Worm (Caenorhabditis elegans) whole organism, L4 larva: Measurements from ENCODE around the gene Y56A3A.41.

ENCODE experiments used
- F10B5.3 ChIP-seq: sonication (generic microtip); optimal IDR thresholded peaks from 2 replicates; lab custom pipeline; 2016; ENCODE audit warnings: mild to moderate bottlenecking, missing genetic modification characterization, missing compliant biosample characterization
- F37D6.2 ChIP-seq: sonication (generic microtip); optimal IDR thresholded peaks from 2 replicates; lab custom pipeline; 2016; ENCODE audit warnings: mild to moderate bottlenecking, missing genetic modification characterization, missing compliant biosample characterization
- F44E2.7 ChIP-seq: fragments of 200-800 bp; sonication (Bioruptor generic); IDR thresholded peaks from 2 replicates; pipeline ENCODE4 v2.1.2; 2022; ENCODE audit warnings: missing genetic modification characterization, missing compliant biosample characterization
- T26A8.4 ChIP-seq: fragments of 200-800 bp; sonication (Bioruptor generic); IDR thresholded peaks from 2 replicates; pipeline ENCODE4 v1.3.6; 2022; ENCODE audit warnings: missing genetic modification characterization, missing compliant biosample characterization
- Y105C5A.15 ChIP-seq: fragments of 200-800 bp; sonication (Bioruptor generic); IDR thresholded peaks from 2 replicates; pipeline ENCODE4 v1.3.6; 2022; ENCODE audit warnings: missing genetic modification characterization, missing compliant biosample characterization
- Y48G9A.11 ChIP-seq: fragments of 200-800 bp; sonication (Bioruptor generic); IDR thresholded peaks from 2 replicates; pipeline ENCODE4 v1.3.6; 2022; ENCODE audit warnings: missing genetic modification reagents, missing genetic modification characterization, missing compliant biosample characterization
- Y5F2A.4 ChIP-seq: fragments of 200-800 bp; sonication (Bioruptor generic); optimal IDR thresholded peaks from 2 replicates; lab custom pipeline; 2018; ENCODE audit warnings: mild to moderate bottlenecking, missing genetic modification characterization, missing compliant biosample characterization
- Y75B8A.6 ChIP-seq: fragments of 200-800 bp; sonication (Bioruptor generic); IDR thresholded peaks from 2 replicates; pipeline ENCODE4 v1.3.6; 2022; ENCODE audit warnings: missing genetic modification reagents, missing genetic modification characterization, missing compliant biosample characterization
- ceh-28 ChIP-seq: fragments of 150-350 bp; optimal IDR thresholded peaks from 2 replicates; lab custom pipeline; 2014; ENCODE audit warnings: missing biosample characterization, missing genetic modification reagents, missing genetic modification characterization
- ces-1 ChIP-seq: fragments of 150-350 bp; sonication (generic microtip); optimal IDR thresholded peaks from 4 replicates; lab custom pipeline; 2014; ENCODE audit warnings: missing biosample characterization, missing genetic modification reagents, missing genetic modification characterization
- ctbp-1 ChIP-seq: fragments of 200-800 bp; sonication (Bioruptor generic); IDR thresholded peaks from 2 replicates; pipeline ENCODE4 v1.3.6; 2022; ENCODE audit warnings: missing genetic modification reagents, missing genetic modification characterization, missing compliant biosample characterization
- daf-16 ChIP-seq, 3 experiments: sonication (generic microtip); optimal IDR thresholded peaks; 2 replicates each; lab custom pipeline; 2016 to 2017; ENCODE audit warnings: missing genetic modification characterization in 3 of 3, missing genetic modification reagents in 3 of 3, mild to moderate bottlenecking in 2 of 3, missing compliant biosample characterization in 2 of 3, missing biosample characterization in 1 of 3, moderate library complexity in 1 of 3
- daf-19 ChIP-seq: fragments of 200-800 bp; sonication (Bioruptor generic); conservative IDR thresholded peaks from 2 replicates; pipeline ENCODE4 v1.3.6; 2022; ENCODE audit warnings: missing genetic modification characterization, missing compliant biosample characterization
- dmd-8 ChIP-seq: fragments of 200-800 bp; sonication (Bioruptor generic); IDR thresholded peaks from 2 replicates; pipeline ENCODE4 v1.3.6; 2022; ENCODE audit warnings: missing genetic modification characterization, missing compliant biosample characterization
- dmd-9 ChIP-seq: fragments of 200-800 bp; sonication (Bioruptor generic); IDR thresholded peaks from 2 replicates; pipeline ENCODE4 v1.3.6; 2022; ENCODE audit warnings: missing genetic modification reagents, missing genetic modification characterization, missing compliant biosample characterization
- dpl-1 ChIP-seq: fragments of 150-350 bp; optimal IDR thresholded peaks from 2 replicates; lab custom pipeline; 2014; ENCODE audit warnings: missing biosample characterization, missing genetic modification reagents, missing genetic modification characterization
- dve-1 ChIP-seq: sonication (generic microtip); optimal IDR thresholded peaks from 2 replicates; lab custom pipeline; 2017; ENCODE audit warnings: antibody characterized with exemption, mild to moderate bottlenecking, missing genetic modification characterization, missing compliant biosample characterization; ENCODE audit not compliant: insufficient read depth
- egl-43 ChIP-seq: fragments of 200-800 bp; sonication (Bioruptor generic); IDR thresholded peaks from 2 replicates; pipeline ENCODE4 v1.3.6; 2022; ENCODE audit warnings: missing genetic modification reagents, missing genetic modification characterization, missing compliant biosample characterization
- hif-1 ChIP-seq, 2 experiments: sonication (generic microtip); optimal IDR thresholded peaks; 2 replicates each; lab custom pipeline; 2016 to 2017; ENCODE audit warnings: missing compliant biosample characterization in 2 of 2, missing genetic modification characterization in 2 of 2, missing genetic modification reagents in 2 of 2, missing genotype in 2 of 2, mild to moderate bottlenecking in 1 of 2
- hlh-11 ChIP-seq: fragments of 200-800 bp; sonication (Bioruptor generic); optimal IDR thresholded peaks from 2 replicates; lab custom pipeline; 2018; ENCODE audit warnings: mild to moderate bottlenecking, missing genetic modification characterization, missing compliant biosample characterization
- hlh-30 ChIP-seq: sonication (generic microtip); optimal IDR thresholded peaks from 2 replicates; lab custom pipeline; 2017; ENCODE audit warnings: antibody characterized with exemption, mild to moderate bottlenecking, missing genetic modification characterization, missing compliant biosample characterization; ENCODE audit not compliant: insufficient read depth
- hmg-1.1 ChIP-seq: fragments of 200-800 bp; sonication (Bioruptor generic); IDR thresholded peaks from 2 replicates; pipeline ENCODE4 v1.3.6; 2022; ENCODE audit warnings: missing genetic modification reagents, missing genetic modification characterization, missing compliant biosample characterization
- jun-1 ChIP-seq: fragments of 150-350 bp; optimal IDR thresholded peaks from 2 replicates; lab custom pipeline; 2014; ENCODE audit warnings: missing biosample characterization, missing genetic modification reagents, missing genetic modification characterization
- lin-1 ChIP-seq: fragments of 200-800 bp; sonication (Bioruptor generic); IDR thresholded peaks from 2 replicates; pipeline ENCODE4 v1.3.6; 2022; ENCODE audit warnings: missing genetic modification reagents, missing genetic modification characterization, missing compliant biosample characterization
- lin-13 ChIP-seq: fragments of 150-350 bp; optimal IDR thresholded peaks from 2 replicates; lab custom pipeline; 2014; ENCODE audit warnings: missing biosample characterization, missing genetic modification reagents, missing genetic modification characterization
- lin-38 ChIP-seq: fragments of 200-800 bp; sonication (Bioruptor generic); IDR thresholded peaks from 2 replicates; pipeline ENCODE4 v1.3.6; 2022; ENCODE audit warnings: missing genetic modification reagents, missing genetic modification characterization, missing compliant biosample characterization
- lsy-2 ChIP-seq, 2 experiments: fragments of 150-350 bp in 1 of 2; sonication (generic microtip) in 1 of 2; optimal IDR thresholded peaks; 2 replicates each; lab custom pipeline; 2014 to 2017; ENCODE audit warnings: missing biosample characterization in 2 of 2, missing genetic modification characterization in 2 of 2
- madf-5 ChIP-seq, 2 experiments: fragments of 200-800 bp; sonication (Bioruptor generic); IDR thresholded peaks; 2 replicates each; pipeline ENCODE4 v1.3.6; 2022; ENCODE audit warnings: missing compliant biosample characterization in 2 of 2, missing genetic modification characterization in 2 of 2
- madf-9 ChIP-seq: fragments of 200-800 bp; sonication (Bioruptor generic); conservative IDR thresholded peaks from 2 replicates; pipeline ENCODE4 v1.3.6; 2022; ENCODE audit warnings: missing genetic modification reagents, missing genetic modification characterization, missing compliant biosample characterization
- mdt-29 ChIP-seq: fragments of 200-800 bp; sonication (Bioruptor generic); IDR thresholded peaks from 2 replicates; pipeline ENCODE4 v1.3.6; 2022; ENCODE audit warnings: missing genetic modification reagents, missing genetic modification characterization, missing compliant biosample characterization
- mep-1 ChIP-seq: fragments of 150-350 bp; sonication (generic microtip); optimal IDR thresholded peaks from 3 replicates; lab custom pipeline; 2014; ENCODE audit warnings: missing biosample characterization, missing genetic modification characterization
- nhr-102 ChIP-seq: sonication (generic microtip); optimal IDR thresholded peaks from 2 replicates; lab custom pipeline; 2016; ENCODE audit warnings: mild to moderate bottlenecking, missing genetic modification characterization, moderate library complexity, missing compliant biosample characterization
- nhr-237 ChIP-seq: sonication (generic microtip); optimal IDR thresholded peaks from 2 replicates; lab custom pipeline; 2017; ENCODE audit warnings: missing biosample characterization, missing genetic modification characterization
- nhr-28 ChIP-seq: fragments of 150-350 bp; optimal IDR thresholded peaks from 2 replicates; lab custom pipeline; 2014; ENCODE audit warnings: missing biosample characterization, missing genetic modification characterization
- nhr-41 ChIP-seq: fragments of 200-800 bp; sonication (Bioruptor generic); IDR thresholded peaks from 2 replicates; pipeline ENCODE4 v1.3.6; 2022; ENCODE audit warnings: missing genetic modification reagents, missing genetic modification characterization, missing compliant biosample characterization
- nhr-42 ChIP-seq: fragments of 200-800 bp; sonication (Bioruptor generic); IDR thresholded peaks from 2 replicates; pipeline ENCODE4 v1.3.6; 2022; ENCODE audit warnings: missing genetic modification characterization, missing compliant biosample characterization
- nhr-76 ChIP-seq: fragments of 150-350 bp; optimal IDR thresholded peaks from 2 replicates; lab custom pipeline; 2014; ENCODE audit warnings: missing biosample characterization, missing genetic modification characterization
- rbr-2 ChIP-seq: sonication (generic microtip); optimal IDR thresholded peaks from 2 replicates; lab custom pipeline; 2016; ENCODE audit warnings: missing genotype, missing genetic modification characterization, missing compliant biosample characterization
- set-16 ChIP-seq: fragments of 200-800 bp; sonication (Bioruptor generic); IDR thresholded peaks from 2 replicates; pipeline ENCODE4 v1.3.6; 2022; ENCODE audit warnings: missing genetic modification reagents, missing genetic modification characterization, missing compliant biosample characterization
- snpc-1.2 ChIP-seq: fragments of 200-800 bp; sonication (Bioruptor generic); IDR thresholded peaks from 2 replicates; pipeline ENCODE4 v1.3.6; 2022; ENCODE audit warnings: missing genetic modification reagents, missing genetic modification characterization, missing compliant biosample characterization
- spr-3 ChIP-seq: fragments of 200-800 bp; sonication (Bioruptor generic); optimal IDR thresholded peaks from 2 replicates; lab custom pipeline; 2018; ENCODE audit warnings: mild to moderate bottlenecking, missing genetic modification characterization, missing compliant biosample characterization
- tra-1 ChIP-seq: fragments of 200-800 bp; sonication (Bioruptor generic); IDR thresholded peaks from 2 replicates; pipeline ENCODE4 v1.3.6; 2022; ENCODE audit warnings: missing genetic modification reagents, missing genetic modification characterization, missing compliant biosample characterization
- unc-62 ChIP-seq, 3 experiments: fragments of 150-350 bp in 1 of 3; sonication (generic microtip); optimal IDR thresholded peaks in 2 of 3; peaks in 1 of 3; 1 replicate in 1 of 3; 2 replicates in 2 of 3; lab custom pipeline; 2014 to 2017; ENCODE audit warnings: missing biosample characterization in 3 of 3, missing genetic modification characterization in 3 of 3, missing genetic modification reagents in 3 of 3, missing genotype in 1 of 3
- vab-7 ChIP-seq: fragments of 200-800 bp; sonication (Bioruptor generic); IDR thresholded peaks from 2 replicates; pipeline ENCODE4 v1.3.6; 2022; ENCODE audit warnings: missing genetic modification reagents, missing genetic modification characterization, missing compliant biosample characterization
- zfp-3 ChIP-seq: fragments of 200-800 bp; sonication (Bioruptor generic); conservative IDR thresholded peaks from 2 replicates; pipeline ENCODE4 v1.3.6; 2022; ENCODE audit warnings: missing genetic modification reagents, missing genetic modification characterization, missing compliant biosample characterization
- zip-11 ChIP-seq: fragments of 200-800 bp; sonication (Bioruptor generic); IDR thresholded peaks from 2 replicates; pipeline ENCODE4 v1.3.6; 2022; ENCODE audit warnings: missing genetic modification characterization, missing compliant biosample characterization
- zip-2 ChIP-seq: fragments of 150-350 bp; optimal IDR thresholded peaks from 2 replicates; lab custom pipeline; 2014; ENCODE audit warnings: missing biosample characterization, missing genetic modification characterization

The Y56A3A.41 gene

ce11 chrIII:11921658-11922098 is 28.8 kb upstream of the Y56A3A.41 start, which contains the start of gene Y56A3A.22 (continued):
- peak; percentile 55; the same call in 1 of the 2 replicates for TF ChIP-seq egl-43 (GFP tag; lab: Robert Waterston, UW)
- TF ChIP-seq Y5F2A.4 (GFP tag; lab: Kevin White, UChicago), result peak; percentile 73
- peak; percentile 44 for TF ChIP-seq rbr-2 (tag; lab: Kevin White, UChicago)
- TF ChIP-seq mep-1, result peak; percentile 22
- peak; percentile 39; the same call in 1 of the 2 replicates for TF ChIP-seq vab-7 (GFP tag; lab: Robert Waterston, UW)
- TF ChIP-seq dpl-1 (GFP tag; lab: Kevin White, UChicago), result no peak
- no peak for TF ChIP-seq F10B5.3
- TF ChIP-seq madf-5 (GFP tag; IDR thresholded peaks at IDR 0.05; lab: Robert Waterston, UW), result no peak
- no peak for TF ChIP-seq ces-1 (GFP tag; lab: Kevin White, UChicago)
- peak in 1 of 2 experiments; percentile 3 for TF ChIP-seq lsy-2 (tag; optimal IDR thresholded peaks at IDR 0.05; lab: Kevin White, UChicago)
- TF ChIP-seq dmd-8 (GFP tag; lab: Robert Waterston, UW), result no peak
- TF ChIP-seq snpc-1.2 (GFP tag; lab: Robert Waterston, UW), result peak; percentile 69
- TF ChIP-seq hmg-1.1 (GFP tag; lab: Robert Waterston, UW), result peak; percentile 27; the same call in 1 of the 2 replicates
- TF ChIP-seq T26A8.4, result peak; percentile 85
- TF ChIP-seq zip-11, result no peak
- no peak for TF ChIP-seq unc-62 (GFP tag; optimal IDR thresholded peaks at IDR 0.05 in 1 of 2; lab: Kevin White, UChicago)
- TF ChIP-seq unc-62 (tag; optimal IDR thresholded peaks at IDR 0.05; lab: Kevin White, UChicago), result no peak
- no peak for TF ChIP-seq F37D6.2 (tag; lab: Kevin White, UChicago)
- peak; percentile 55 for TF ChIP-seq lin-38 (GFP tag; lab: Robert Waterston, UW)
- peak; percentile 59 for TF ChIP-seq nhr-42
- TF ChIP-seq hlh-11 (tag; lab: Kevin White, UChicago), result peak; percentile 42
- TF ChIP-seq madf-9 (GFP tag; lab: Robert Waterston, UW), result peak; percentile 17; the same call in 1 of the 2 replicates
- TF ChIP-seq dve-1, result peak; percentile 43
- peak; percentile 43; the same call in 1 of the 2 replicates for TF ChIP-seq tra-1 (GFP tag; lab: Robert Waterston, UW)
- TF ChIP-seq Y48G9A.11 (GFP tag; lab: Robert Waterston, UW), result peak; percentile 43; the same call in 1 of the 2 replicates
- peak; percentile 67 for TF ChIP-seq spr-3 (GFP tag; lab: Kevin White, UChicago)
- no peak for TF ChIP-seq mdt-29 (GFP tag; lab: Robert Waterston, UW)
- no peak for TF ChIP-seq nhr-237 (tag; lab: Kevin White, UChicago)
- 0 out of 2 replicates have a peak, but pooled peaks have one; percentile 37 for TF ChIP-seq ctbp-1 (GFP tag; lab: Robert Waterston, UW)
- peak; percentile 74 for TF ChIP-seq nhr-102 (tag; lab: Kevin White, UChicago)
- no peak for TF ChIP-seq nhr-41 (GFP tag; lab: Robert Waterston, UW)
- no peak for TF ChIP-seq dmd-9 (GFP tag; lab: Robert Waterston, UW)
- TF ChIP-seq nhr-76 (tag; lab: Kevin White, UChicago), result no peak
- TF ChIP-seq jun-1 (tag; lab: Kevin White, UChicago), result peak; percentile 22
- TF ChIP-seq hif-1 (tag; optimal IDR thresholded peaks at IDR 0.05; lab: Kevin White, UChicago), result no peak
- TF ChIP-seq ceh-28, result no peak
- TF ChIP-seq zip-2 (tag; lab: Kevin White, UChicago), result no peak
- TF ChIP-seq set-16 (GFP tag; lab: Robert Waterston, UW), result peak; percentile 22; the same call in 1 of the 2 replicates

DNA sequence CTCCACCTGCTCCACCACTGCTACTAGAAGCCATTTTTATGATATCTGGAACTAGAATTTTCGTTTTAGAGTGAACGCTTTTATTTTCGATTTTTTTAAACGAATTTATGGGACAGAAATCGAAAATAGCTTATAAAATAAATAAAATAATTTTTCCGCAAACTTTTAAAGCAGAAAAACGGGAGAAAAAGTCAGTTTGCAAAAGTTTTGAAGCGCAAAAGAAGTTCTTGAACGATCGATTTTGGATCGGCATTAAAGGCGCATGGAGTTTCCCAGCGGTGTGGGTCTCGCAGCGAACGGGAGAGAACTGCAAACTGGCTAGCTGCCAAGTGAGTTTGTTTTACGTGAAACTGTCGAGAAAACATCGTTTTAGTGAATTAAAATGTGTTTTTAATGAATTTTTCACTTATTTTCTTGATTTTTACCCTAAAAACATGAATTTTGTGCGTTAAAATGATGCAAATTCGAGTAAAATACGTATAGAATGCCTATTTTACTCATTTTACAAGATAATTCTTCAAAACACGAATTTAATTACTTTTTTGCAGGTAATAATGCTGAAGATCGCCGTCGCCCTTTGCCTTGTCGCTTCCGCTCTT is 27.4 kb upstream of the Y56A3A.41 start, which contains the start of the genes ccf-1 and trap-4:
Gene ccf-1, minus strand, starts transcription at position 51 of the 599 bp plus-strand sequence.
Gene trap-4, plus strand, starts transcription at position 549 of the 599 bp plus-strand sequence.
- no peak for TF ChIP-seq zfp-3 (GFP tag; lab: Robert Waterston, UW)
- no peak for TF ChIP-seq daf-16 (GFP tag; optimal IDR thresholded peaks at IDR 0.05; lab: Kevin White, UChicago)
- TF ChIP-seq daf-16 (tag; optimal IDR thresholded peaks at IDR 0.05; lab: Kevin White, UChicago), result peak; percentile 21
- no peak for TF ChIP-seq F44E2.7 (GFP tag; lab: Robert Waterston, UW)
- no peak for TF ChIP-seq set-16 (GFP tag; lab: Robert Waterston, UW)
- TF ChIP-seq daf-19 (GFP tag; lab: Robert Waterston, UW), result no peak
- no peak for TF ChIP-seq T26A8.4
- peak; percentile 3 for TF ChIP-seq lin-13 (GFP tag; lab: Kevin White, UChicago)
- peak; percentile 32 for TF ChIP-seq nhr-28 (tag; lab: Kevin White, UChicago)
- TF ChIP-seq Y75B8A.6 (GFP tag; lab: Robert Waterston, UW), result no peak
- TF ChIP-seq ceh-28, result no peak
- TF ChIP-seq hif-1 (tag; optimal IDR thresholded peaks at IDR 0.05; lab: Kevin White, UChicago), result peak in 1 of 2 experiments; percentile 45
- TF ChIP-seq lin-1 (GFP tag; lab: Robert Waterston, UW), result no peak
- TF ChIP-seq hlh-30, result peak; percentile 22
- peak; percentile 72 for TF ChIP-seq dpl-1 (GFP tag; lab: Kevin White, UChicago)
- TF ChIP-seq Y105C5A.15 (GFP tag; lab: Robert Waterston, UW), result no peak
